Worm (Caenorhabditis elegans): Measurements from ENCODE around the gene sra-8.

- TF ChIP-seq snpc-4 (tag; optimal IDR thresholded peaks at IDR 0.05): no peak
- TF ChIP-seq ces-1 (GFP tag; optimal IDR thresholded peaks at IDR 0.05): no peak
- TF ChIP-seq blmp-1 (tag; optimal IDR thresholded peaks at IDR 0.05): no peak
- no peak for TF ChIP-seq zip-8 (tag; optimal IDR thresholded peaks at IDR 0.05)
- no peak for TF ChIP-seq elt-1 (tag; optimal IDR thresholded peaks at IDR 0.05; ENCODE audit: borderline replicate concordance, insufficient read depth)
- no peak for TF ChIP-seq bed-3 (GFP tag; optimal IDR thresholded peaks at IDR 0.05)
- no peak for TF ChIP-seq mab-5 (tag; optimal IDR thresholded peaks at IDR 0.05)
- TF ChIP-seq unc-62 (GFP tag; optimal IDR thresholded peaks at IDR 0.05): no peak
- TF ChIP-seq mls-2 (tag; optimal IDR thresholded peaks at IDR 0.05): peak; percentile 59
- no peak for TF ChIP-seq lsy-2 (tag; optimal IDR thresholded peaks at IDR 0.05)
Measured at ce11 chrII:9574406-9574805, 36.9 kb downstream of the sra-8 start.
